Fruit fly (Drosophila melanogaster) whole organism, embryonic: ENCODE measurements around the gene RanGAP.
A peak's percentile ranks its signal among the peaks of the same experiment; 100 is the strongest.

Experiments
- BEAF-32 ChIP-seq: fragments of 200-800 bp; sonication (Bioruptor generic); optimal IDR thresholded peaks from 3 replicates; lab custom pipeline; 2017; ENCODE audit warnings: missing biosample characterization, missing genetic modification characterization, mild to moderate bottlenecking, moderate library complexity, missing genetic modification reagents
- CG10147 ChIP-seq: fragments of 200-800 bp; sonication (Bioruptor generic); optimal IDR thresholded peaks from 2 replicates; lab custom pipeline; 2019; ENCODE audit warnings: missing biosample characterization, mild to moderate bottlenecking, missing genetic modification characterization, moderate library complexity
- CG10267 ChIP-seq: fragments of 200-800 bp; sonication (Bioruptor generic); optimal IDR thresholded peaks from 2 replicates; lab custom pipeline; 2018; ENCODE audit warnings: missing biosample characterization, mild to moderate bottlenecking, missing genetic modification characterization, moderate library complexity
- CG12071 ChIP-seq: fragments of 200-800 bp; sonication (Bioruptor generic); optimal IDR thresholded peaks from 3 replicates; lab custom pipeline; 2018; ENCODE audit warnings: missing biosample characterization, mild to moderate bottlenecking, missing genetic modification characterization
- CG13287 ChIP-seq: fragments of 200-800 bp; sonication (Bioruptor generic); IDR thresholded peaks from 2 replicates; pipeline ENCODE4 v1.3.6; 2022; ENCODE audit warnings: missing biosample characterization, missing genetic modification characterization; ENCODE audit not compliant: partially characterized antibody
- CG14050 ChIP-seq: fragments of 200-800 bp; sonication (Bioruptor generic); IDR thresholded peaks from 3 replicates; pipeline ENCODE4 v1.3.6; 2022; ENCODE audit warnings: missing biosample characterization, missing genetic modification characterization
- CG14860 ChIP-seq: fragments of 200-800 bp; sonication (Bioruptor generic); IDR thresholded peaks from 3 replicates; pipeline ENCODE4 v1.3.6; 2022; ENCODE audit warnings: missing biosample characterization, missing genetic modification characterization; ENCODE audit not compliant: partially characterized antibody
- CG15514 ChIP-seq: fragments of 200-800 bp; sonication (Bioruptor generic); optimal IDR thresholded peaks from 3 replicates; lab custom pipeline; 2017; ENCODE audit warnings: missing biosample characterization, missing genetic modification characterization, mild to moderate bottlenecking, moderate library complexity, missing genetic modification reagents
- CG15601 ChIP-seq: fragments of 200-800 bp; sonication (Bioruptor generic); optimal IDR thresholded peaks from 3 replicates; lab custom pipeline; 2019; ENCODE audit warnings: missing biosample characterization, mild to moderate bottlenecking, missing genetic modification characterization, moderate library complexity
- CG16813 ChIP-seq: fragments of 200-800 bp; sonication (Bioruptor generic); IDR thresholded peaks from 3 replicates; pipeline ENCODE4 v1.3.6; 2022; ENCODE audit warnings: missing biosample characterization, missing genetic modification characterization; ENCODE audit not compliant: partially characterized antibody
- CG2116 ChIP-seq: fragments of 200-800 bp; sonication (Bioruptor generic); optimal IDR thresholded peaks from 3 replicates; lab custom pipeline; 2018; ENCODE audit warnings: missing biosample characterization, mild to moderate bottlenecking, missing genetic modification characterization
- CG2199 ChIP-seq: fragments of 200-800 bp; sonication (Bioruptor generic); IDR thresholded peaks from 3 replicates; pipeline ENCODE4 v1.3.6; 2022; ENCODE audit warnings: missing biosample characterization, missing genetic modification characterization
- CG3838 ChIP-seq: fragments of 200-800 bp; sonication (Bioruptor generic); optimal IDR thresholded peaks from 3 replicates; lab custom pipeline; 2016; ENCODE audit warnings: missing biosample characterization, missing genetic modification characterization
- CG6791 ChIP-seq: fragments of 200-800 bp; sonication (Bioruptor generic); IDR thresholded peaks from 3 replicates; pipeline ENCODE4 v1.3.6; 2022; ENCODE audit warnings: missing biosample characterization, missing genetic modification characterization; ENCODE audit not compliant: partially characterized antibody
- CG8924 ChIP-seq: fragments of 200-800 bp; optimal IDR thresholded peaks from 3 replicates; lab custom pipeline; 2019; ENCODE audit warnings: missing biosample characterization, mild to moderate bottlenecking, missing genetic modification characterization, moderate library complexity
- CG9797 ChIP-seq: fragments of 200-800 bp; sonication (Bioruptor generic); optimal IDR thresholded peaks from 3 replicates; lab custom pipeline; 2018; ENCODE audit warnings: missing biosample characterization, mild to moderate bottlenecking, missing genetic modification characterization
- CG9932 ChIP-seq: fragments of 200-800 bp; sonication (Bioruptor generic); IDR thresholded peaks from 2 replicates; pipeline ENCODE4 v1.3.6; 2022; ENCODE audit warnings: missing biosample characterization, missing genetic modification characterization
- Doc2 ChIP-seq: fragments of 200-800 bp; sonication (Bioruptor generic); IDR thresholded peaks from 2 replicates; pipeline ENCODE4 v1.3.6; 2022; ENCODE audit warnings: missing biosample characterization, missing genetic modification characterization
- Dref ChIP-seq: fragments of 200-800 bp; sonication (Bioruptor generic); IDR thresholded peaks from 2 replicates; pipeline ENCODE4 v1.3.6; 2022; ENCODE audit warnings: missing biosample characterization, missing genetic modification characterization
- Drgx ChIP-seq: fragments of 200-800 bp; sonication (Bioruptor generic); IDR thresholded peaks from 2 replicates; pipeline ENCODE4 v1.3.6; 2022; ENCODE audit warnings: missing biosample characterization, missing genetic modification characterization
- E2f2 ChIP-seq: fragments of 200-800 bp; sonication (Bioruptor generic); IDR thresholded peaks from 2 replicates; pipeline ENCODE4 v1.3.6; 2022; ENCODE audit warnings: missing biosample characterization, missing genetic modification characterization
- HLH4C ChIP-seq: fragments of 200-800 bp; sonication (Bioruptor generic); IDR thresholded peaks from 3 replicates; pipeline ENCODE4 v1.3.6; 2022; ENCODE audit warnings: missing biosample characterization, missing genetic modification characterization; ENCODE audit not compliant: partially characterized antibody
- MBD-R2 ChIP-seq: fragments of 200-800 bp; sonication (Bioruptor generic); IDR thresholded peaks from 2 replicates; pipeline ENCODE4 v1.3.6; 2022; ENCODE audit warnings: missing biosample characterization, missing genetic modification characterization
- MESR4 ChIP-seq: fragments of 200-800 bp; sonication (Bioruptor generic); optimal IDR thresholded peaks from 2 replicates; lab custom pipeline; 2018; ENCODE audit warnings: missing biosample characterization, mild to moderate bottlenecking, missing genetic modification characterization, moderate library complexity
- Mad ChIP-seq: fragments of 200-800 bp; sonication (Bioruptor generic); optimal IDR thresholded peaks from 2 replicates; lab custom pipeline; 2016; ENCODE audit warnings: missing biosample characterization, missing genetic modification characterization
- Med ChIP-seq: fragments of 200-800 bp; sonication (Bioruptor generic); peaks from one replicate; lab custom pipeline; 2016; ENCODE audit warnings: missing biosample characterization, missing genetic modification characterization, mild to moderate bottlenecking, inconsistent platforms, moderate library complexity
- NK7.1 ChIP-seq: fragments of 200-800 bp; sonication (Bioruptor generic); optimal IDR thresholded peaks from 3 replicates; lab custom pipeline; 2016; ENCODE audit warnings: missing biosample characterization, missing genetic modification characterization
- Rfx ChIP-seq: fragments of 200-800 bp; sonication (Bioruptor generic); IDR thresholded peaks from 2 replicates; pipeline ENCODE4 v1.3.6; 2022; ENCODE audit warnings: missing biosample characterization, missing genetic modification characterization
- Sin3A ChIP-seq: fragments of >200 bp; optimal IDR thresholded peaks from 2 replicates; lab custom pipeline; 2018
- Sry-δ ChIP-seq: fragments of 200-800 bp; sonication (Bioruptor generic); optimal IDR thresholded peaks from 2 replicates; lab custom pipeline; 2016; ENCODE audit warnings: missing biosample characterization, missing genetic modification characterization
- Taf1 ChIP-seq: fragments of 200-800 bp; sonication (Bioruptor generic); IDR thresholded peaks from 2 replicates; pipeline ENCODE4 v1.3.6; 2022; ENCODE audit warnings: missing biosample characterization, missing genetic modification characterization
- cg ChIP-seq: fragments of 200-800 bp; sonication (Bioruptor generic); optimal IDR thresholded peaks from 3 replicates; lab custom pipeline; 2019; ENCODE audit warnings: missing biosample characterization, mild to moderate bottlenecking, missing genetic modification characterization, moderate library complexity
- esg ChIP-seq: fragments of 200-800 bp; sonication (Bioruptor generic); conservative IDR thresholded peaks from 2 replicates; pipeline ENCODE4 v1.3.6; 2022; ENCODE audit warnings: missing biosample characterization, missing genetic modification characterization
- ewg ChIP-seq: fragments of 200-800 bp; sonication (Bioruptor generic); optimal IDR thresholded peaks from 3 replicates; lab custom pipeline; 2017; ENCODE audit warnings: mild to moderate bottlenecking, missing biosample characterization, missing genetic modification reagents, missing genetic modification characterization
- fd102C ChIP-seq: fragments of 200-800 bp; sonication (Bioruptor generic); optimal IDR thresholded peaks from 2 replicates; lab custom pipeline; 2018; ENCODE audit warnings: missing biosample characterization, mild to moderate bottlenecking, missing genetic modification characterization, moderate library complexity
- hbn ChIP-seq: fragments of 200-800 bp; sonication (Bioruptor generic); IDR thresholded peaks from 2 replicates; pipeline ENCODE4 v1.3.6; 2022; ENCODE audit warnings: missing biosample characterization, missing genetic modification characterization; ENCODE audit not compliant: partially characterized antibody
- inv ChIP-seq: fragments of 200-800 bp; sonication (Bioruptor generic); IDR thresholded peaks from 2 replicates; pipeline ENCODE4 v1.3.6; 2022; ENCODE audit warnings: missing biosample characterization, missing genetic modification characterization; ENCODE audit not compliant: partially characterized antibody
- knrl ChIP-seq: fragments of 200-800 bp; sonication (Bioruptor generic); IDR thresholded peaks from 3 replicates; pipeline ENCODE4 v1.3.6; 2022; ENCODE audit warnings: missing biosample characterization, missing genetic modification characterization; ENCODE audit not compliant: partially characterized antibody
- lab ChIP-seq: fragments of 200-800 bp; sonication (Bioruptor generic); optimal IDR thresholded peaks from 3 replicates; lab custom pipeline; 2017; ENCODE audit warnings: missing biosample characterization, missing genetic modification characterization, mild to moderate bottlenecking, moderate library complexity, missing genetic modification reagents
- nerfin-1 ChIP-seq: fragments of 200-800 bp; sonication (Bioruptor generic); optimal IDR thresholded peaks from 3 replicates; lab custom pipeline; 2019; ENCODE audit warnings: missing biosample characterization, mild to moderate bottlenecking, missing genetic modification characterization, moderate library complexity
- nerfin-2 ChIP-seq: fragments of 200-800 bp; sonication (Bioruptor generic); IDR thresholded peaks from 2 replicates; pipeline ENCODE4 v1.3.6; 2022; ENCODE audit warnings: missing biosample characterization, missing genetic modification characterization; ENCODE audit not compliant: partially characterized antibody
- peb ChIP-seq: fragments of 200-800 bp; sonication (Bioruptor generic); IDR thresholded peaks from 2 replicates; pipeline ENCODE4 v1.3.6; 2022; ENCODE audit warnings: missing biosample characterization, missing genetic modification characterization
- pzg ChIP-seq: fragments of 200-800 bp; sonication (Bioruptor generic); optimal IDR thresholded peaks from 3 replicates; lab custom pipeline; 2018; ENCODE audit warnings: missing biosample characterization, mild to moderate bottlenecking, missing genetic modification characterization, moderate library complexity
- sens ChIP-seq: fragments of 200-800 bp; sonication (Bioruptor generic); peaks from one replicate; lab custom pipeline; 2016; ENCODE audit warnings: missing biosample characterization, missing genetic modification characterization
- sr ChIP-seq: fragments of 200-800 bp; sonication (Bioruptor generic); IDR thresholded peaks from 3 replicates; pipeline ENCODE4 v1.3.6; 2022; ENCODE audit warnings: missing biosample characterization, missing genetic modification characterization
- tna ChIP-seq: fragments of 200-800 bp; sonication (Bioruptor generic); IDR thresholded peaks from 2 replicates; pipeline ENCODE4 v1.3.6; 2022; ENCODE audit warnings: missing biosample characterization, missing genetic modification characterization; ENCODE audit not compliant: partially characterized antibody
- unc-4 ChIP-seq: fragments of 200-800 bp; sonication (Bioruptor generic); IDR thresholded peaks from 2 replicates; pipeline ENCODE4 v1.3.6; 2022; ENCODE audit warnings: missing biosample characterization, missing genetic modification characterization; ENCODE audit not compliant: partially characterized antibody
- vvl ChIP-seq: fragments of 200-800 bp; sonication (Bioruptor generic); IDR thresholded peaks from 2 replicates; pipeline ENCODE4 v1.3.6; 2022; ENCODE audit warnings: missing biosample characterization, missing genetic modification characterization
- zen2 ChIP-seq: fragments of 200-800 bp; sonication (Bioruptor generic); IDR thresholded peaks from 3 replicates; pipeline ENCODE4 v1.3.6; 2022; ENCODE audit warnings: missing biosample characterization, missing genetic modification characterization; ENCODE audit not compliant: partially characterized antibody

Gene RanGAP

DNA sequence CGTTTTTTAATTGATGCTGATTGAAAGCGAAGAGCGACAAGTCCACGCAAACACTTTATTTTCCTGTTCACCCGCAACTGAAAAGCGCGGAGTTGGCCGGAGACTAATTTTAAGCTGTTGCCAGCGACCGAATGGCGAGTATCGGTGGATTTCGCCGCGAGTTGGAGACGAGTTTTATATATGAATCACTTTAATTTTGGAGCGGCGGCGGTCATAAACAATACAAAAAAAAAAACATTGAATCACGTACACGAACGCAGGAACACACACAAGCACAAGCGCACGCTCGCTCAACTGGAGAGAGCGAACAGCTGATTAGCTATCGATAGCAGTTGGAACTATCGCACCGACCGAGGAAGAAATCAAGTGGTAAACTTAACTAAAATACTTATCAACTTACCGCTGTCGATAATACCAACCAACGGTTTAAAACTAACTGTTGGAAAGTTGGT lies 15.4 kb upstream of the RanGAP start, which contains the start of gene Pax (continued):
- TF ChIP-seq Sry-δ (GFP tag; lab: Kevin White, UChicago) = peak; percentile 89
- TF ChIP-seq unc-4 (GFP tag; lab: Robert Waterston, UW) = peak; percentile 96
- peak; percentile 34 for TF ChIP-seq Sin3A (lab: Kevin White, UChicago)
- TF ChIP-seq HLH4C (GFP tag; lab: Robert Waterston, UW) = peak; percentile 87
- TF ChIP-seq CG14050 (GFP tag; lab: Robert Waterston, UW) = no peak
- TF ChIP-seq sr = no peak
- peak; percentile 94 for TF ChIP-seq zen2 (GFP tag; lab: Robert Waterston, UW)
- peak; percentile 1 for TF ChIP-seq CG10267 (tag; lab: Kevin White, UChicago)
- TF ChIP-seq ewg = peak; percentile 83
- peak; percentile 72 for TF ChIP-seq sens (GFP tag; lab: Kevin White, UChicago)
- TF ChIP-seq knrl (GFP tag; lab: Robert Waterston, UW) = peak; percentile 90
- TF ChIP-seq CG2116 (GFP tag; lab: Kevin White, UChicago) = peak; percentile 66
- TF ChIP-seq nerfin-1 (tag; lab: Kevin White, UChicago) = peak; percentile 11
- TF ChIP-seq Doc2 (GFP tag; lab: Robert Waterston, UW) = no peak
- peak; percentile 93 for TF ChIP-seq inv (GFP tag; lab: Robert Waterston, UW)
- peak; percentile 15; the same call in 1 of the 2 replicates for TF ChIP-seq vvl (GFP tag; lab: Robert Waterston, UW)
- TF ChIP-seq CG3838 (GFP tag; lab: Kevin White, UChicago) = no peak
- TF ChIP-seq lab = no peak
- peak; percentile 92 for TF ChIP-seq Dref
- peak; percentile 22; the same call in 1 of the 2 replicates for TF ChIP-seq Rfx (GFP tag; lab: Robert Waterston, UW)
- peak; percentile 95 for TF ChIP-seq CG6791 (GFP tag; lab: Robert Waterston, UW)
- peak; percentile 93 for TF ChIP-seq cg
- TF ChIP-seq CG15601 (tag; lab: Kevin White, UChicago) = peak; percentile 29
- peak; percentile 98 for TF ChIP-seq CG13287
- no peak for TF ChIP-seq CG8924 (tag; lab: Kevin White, UChicago)
- TF ChIP-seq peb = no peak
- TF ChIP-seq MBD-R2 = peak; percentile 72
- TF ChIP-seq CG2199 = 0 out of 3 replicates have a peak, but pooled peaks have one; percentile 32
- peak; percentile 93 for TF ChIP-seq BEAF-32 (GFP tag; lab: Kevin White, UChicago)
- TF ChIP-seq CG9932 (GFP tag; lab: Robert Waterston, UW) = peak; percentile 5; the same call in 1 of the 2 replicates
- TF ChIP-seq CG16813 = peak; percentile 90
- TF ChIP-seq Taf1 = no peak
- TF ChIP-seq CG12071 (GFP tag; lab: Kevin White, UChicago) = no peak
- TF ChIP-seq tna (GFP tag; lab: Robert Waterston, UW) = peak; percentile 88
- peak; percentile 95 for TF ChIP-seq pzg (GFP tag; lab: Kevin White, UChicago)
- peak; percentile 61 for TF ChIP-seq Med (GFP tag; lab: Kevin White, UChicago)
- peak; percentile 64 for TF ChIP-seq CG15514
- TF ChIP-seq fd102C (GFP tag; lab: Kevin White, UChicago) = no peak
- peak; percentile 96 for TF ChIP-seq nerfin-2 (GFP tag; lab: Robert Waterston, UW)
- peak; percentile 21 for TF ChIP-seq MESR4 (GFP tag; lab: Kevin White, UChicago)
- no peak for TF ChIP-seq NK7.1 (GFP tag; lab: Kevin White, UChicago)
- no peak for TF ChIP-seq Mad (GFP tag; lab: Kevin White, UChicago)
- no peak for TF ChIP-seq CG10147 (GFP tag; lab: Kevin White, UChicago)
- peak; percentile 41 for TF ChIP-seq CG9797
- TF ChIP-seq CG14860 = peak; percentile 85
- peak; percentile 47 for TF ChIP-seq Drgx (GFP tag; lab: Robert Waterston, UW)
- TF ChIP-seq E2f2 (GFP tag; lab: Robert Waterston, UW) = peak; percentile 76
- TF ChIP-seq esg (GFP tag; lab: Robert Waterston, UW) = no peak
- peak; percentile 98 for TF ChIP-seq hbn
